Fruit fly (Drosophila melanogaster): ENCODE data around the gene AhcyL2.

Gene AhcyL2

dm6 chr3R:16977745-16978305, 4.1 kb downstream of the AhcyL2 start, which contains the start of gene Actn3 (continued):
- no peak for TF ChIP-seq Atf6 (GFP tag; IDR thresholded peaks at IDR 0.05)
- TF ChIP-seq CG7963 (GFP tag; IDR thresholded peaks at IDR 0.05; ENCODE audit: partially characterized antibody) = no peak
- TF ChIP-seq sens-2 (GFP tag; IDR thresholded peaks at IDR 0.05) = no peak
- no peak for TF ChIP-seq p53 (GFP tag; optimal IDR thresholded peaks at IDR 0.05)
- peak; percentile 67 for TF ChIP-seq HmgZ (tag; optimal IDR thresholded peaks at IDR 0.05)
- no peak for TF ChIP-seq CG18476 (GFP tag; optimal IDR thresholded peaks at IDR 0.05)
- no peak for TF ChIP-seq ATbp (GFP tag; optimal IDR thresholded peaks at IDR 0.05)
- TF ChIP-seq pita (GFP tag; optimal IDR thresholded peaks at IDR 0.05) = peak; percentile 71
- no peak for TF ChIP-seq CG3995 (GFP tag; optimal IDR thresholded peaks at IDR 0.05)
- TF ChIP-seq CG8944 (GFP tag; optimal IDR thresholded peaks at IDR 0.05) = no peak
- no peak for TF ChIP-seq zf30C (GFP tag; optimal IDR thresholded peaks at IDR 0.05)
- no peak for TF ChIP-seq psq (GFP tag; optimal IDR thresholded peaks at IDR 0.05)
- TF ChIP-seq Abd-B (GFP tag; optimal IDR thresholded peaks at IDR 0.05) = peak; percentile 57
- peak; percentile 48 for TF ChIP-seq Dek (tag; optimal IDR thresholded peaks at IDR 0.05)
- no peak for TF ChIP-seq CG6272 (GFP tag; IDR thresholded peaks at IDR 0.05)
- peak; percentile 78; the same call in 2 of the 3 replicates for TF ChIP-seq CG11560 (tag; IDR thresholded peaks at IDR 0.05)
- peak; percentile 49 for TF ChIP-seq CG15601 (tag; optimal IDR thresholded peaks at IDR 0.05)
- TF ChIP-seq Dad (GFP tag; optimal IDR thresholded peaks at IDR 0.05) = no peak
- no peak for TF ChIP-seq Fer3 (tag; optimal IDR thresholded peaks at IDR 0.05)
- TF ChIP-seq Opbp (GFP tag; IDR thresholded peaks at IDR 0.05; ENCODE audit: partially characterized antibody) = no peak
- TF ChIP-seq lilli (GFP tag; optimal IDR thresholded peaks at IDR 0.05) = no peak
- peak; percentile 40 for TF ChIP-seq yki (optimal IDR thresholded peaks at IDR 0.05)
- no peak for TF ChIP-seq gfzf (GFP tag; optimal IDR thresholded peaks at IDR 0.05)
- TF ChIP-seq Camta (GFP tag; optimal IDR thresholded peaks at IDR 0.05) = no peak
- no peak for TF ChIP-seq Taf1 (GFP tag; IDR thresholded peaks at IDR 0.05)
- 0 out of 2 replicates have a peak, but pooled peaks have one; percentile 38 for TF ChIP-seq CG42726 (GFP tag; IDR thresholded peaks at IDR 0.05; ENCODE audit: partially characterized antibody)

DNA sequence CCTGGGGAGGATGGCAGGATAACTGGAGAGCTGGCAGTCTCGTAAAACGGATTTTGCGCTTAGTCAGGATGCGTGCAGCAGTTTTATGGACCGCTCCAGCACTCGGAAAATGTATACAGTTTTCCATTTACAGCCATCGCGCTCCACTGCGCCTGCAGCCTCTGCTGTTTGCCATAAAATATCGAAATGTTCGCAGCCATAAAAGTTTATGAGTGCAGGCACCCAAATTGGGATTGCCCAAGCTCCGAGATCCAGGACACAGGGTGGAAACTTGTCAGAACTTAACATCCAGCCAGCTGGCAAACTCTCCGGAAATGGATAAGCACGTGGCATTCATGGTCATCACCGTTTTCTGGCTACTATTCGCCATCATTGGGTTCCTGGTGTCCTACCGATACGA, 7.1 kb downstream of the AhcyL2 start, which contains the start of gene VhaM9.7-d:
Gene VhaM9.7-d, plus strand, starts transcription at position 301 of the 400 bp plus-strand sequence.
- peak; percentile 13 for TF ChIP-seq cad (GFP tag; optimal IDR thresholded peaks at IDR 0.05)
- no peak for TF ChIP-seq grn (GFP tag; optimal IDR thresholded peaks at IDR 0.05)
- no peak for TF ChIP-seq hkb (optimal IDR thresholded peaks at IDR 0.05)
- TF ChIP-seq hkb (GFP tag; IDR thresholded peaks at IDR 0.05) = no peak
- TF ChIP-seq CG4404 (GFP tag; IDR thresholded peaks at IDR 0.05) = no peak
- no peak for TF ChIP-seq klu (GFP tag; IDR thresholded peaks at IDR 0.05)
- no peak for TF ChIP-seq CG6683 (GFP tag; optimal IDR thresholded peaks at IDR 0.05)
- peak; percentile 44 for TF ChIP-seq sens (GFP tag)
- TF ChIP-seq YL-1 (GFP tag; optimal IDR thresholded peaks at IDR 0.05) = no peak

DNA sequence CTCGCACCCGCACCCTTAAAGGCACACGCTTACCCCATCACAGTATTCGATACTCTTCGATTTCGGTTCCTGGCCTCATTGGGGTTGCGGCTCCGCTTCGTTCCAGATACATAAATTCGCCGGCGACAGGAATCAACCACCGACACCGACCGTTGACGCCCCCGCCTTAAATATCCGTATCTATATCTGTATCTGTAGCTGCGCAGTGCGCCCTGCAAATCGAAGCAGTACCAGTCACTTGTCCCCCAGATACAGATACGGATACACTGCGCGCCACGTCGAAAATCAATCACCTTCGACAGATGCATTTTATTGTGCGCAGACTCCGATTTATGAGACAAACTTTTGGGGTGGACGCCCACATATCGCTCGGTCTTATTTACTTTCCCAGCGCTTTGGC, 9.4 kb downstream of the AhcyL2 start:
- no peak for TF ChIP-seq lov (optimal IDR thresholded peaks at IDR 0.05)
- 0 out of 3 replicates have a peak, but pooled peaks have one; percentile 38 for TF ChIP-seq lov (GFP tag; IDR thresholded peaks at IDR 0.05)
- peak; percentile 28; the same call in 1 of the 2 replicates for TF ChIP-seq onecut (GFP tag; IDR thresholded peaks at IDR 0.05)
- TF ChIP-seq Dek (tag; optimal IDR thresholded peaks at IDR 0.05) = no peak
- TF ChIP-seq Nf-YC (tag; optimal IDR thresholded peaks at IDR 0.05) = peak; percentile 64
- no peak for TF ChIP-seq C15 (GFP tag; IDR thresholded peaks at IDR 0.05)
- no peak for TF ChIP-seq jigr1 (GFP tag; IDR thresholded peaks at IDR 0.05)
- peak; percentile 73 for TF ChIP-seq ewg (GFP tag; optimal IDR thresholded peaks at IDR 0.05)
- no peak for TF ChIP-seq twi (tag; optimal IDR thresholded peaks at IDR 0.05)
- no peak for TF ChIP-seq CG6683 (GFP tag; optimal IDR thresholded peaks at IDR 0.05)
- TF ChIP-seq Nf-YB (GFP tag; optimal IDR thresholded peaks at IDR 0.05) = peak; percentile 53
- TF ChIP-seq ap (GFP tag; IDR thresholded peaks at IDR 0.05) = no peak
- no peak for TF ChIP-seq cas (GFP tag; IDR thresholded peaks at IDR 0.05)
- TF ChIP-seq CG6791 (GFP tag; IDR thresholded peaks at IDR 0.05; ENCODE audit: partially characterized antibody) = no peak
- 0 out of 2 replicates have a peak, but pooled peaks have one; percentile 18 for TF ChIP-seq seq (GFP tag; IDR thresholded peaks at IDR 0.05)
- peak; percentile 51; the same call in 1 of the 2 replicates for TF ChIP-seq CG32767 (GFP tag; IDR thresholded peaks at IDR 0.05)

Data from whole organism, embryonic.